Fruit fly (Drosophila melanogaster): ENCODE measurements around the gene CG42759.
A peak's percentile ranks its signal among the peaks of the same experiment; 100 is the strongest.

- TF ChIP-seq usp (GFP tag; optimal IDR thresholded peaks at IDR 0.05) (no peak), EcR (GFP tag; optimal IDR thresholded peaks at IDR 0.05) (no peak), psq (optimal IDR thresholded peaks at IDR 0.05) (peak; percentile 32)
Observed at dm6 chr3R:10133419-10134340, 9.2 kb upstream of the CG42759 start.

Measured in whole organism.